Fruit fly (Drosophila melanogaster): ENCODE data around the gene CG33061.

Gene CG33061

DNA sequence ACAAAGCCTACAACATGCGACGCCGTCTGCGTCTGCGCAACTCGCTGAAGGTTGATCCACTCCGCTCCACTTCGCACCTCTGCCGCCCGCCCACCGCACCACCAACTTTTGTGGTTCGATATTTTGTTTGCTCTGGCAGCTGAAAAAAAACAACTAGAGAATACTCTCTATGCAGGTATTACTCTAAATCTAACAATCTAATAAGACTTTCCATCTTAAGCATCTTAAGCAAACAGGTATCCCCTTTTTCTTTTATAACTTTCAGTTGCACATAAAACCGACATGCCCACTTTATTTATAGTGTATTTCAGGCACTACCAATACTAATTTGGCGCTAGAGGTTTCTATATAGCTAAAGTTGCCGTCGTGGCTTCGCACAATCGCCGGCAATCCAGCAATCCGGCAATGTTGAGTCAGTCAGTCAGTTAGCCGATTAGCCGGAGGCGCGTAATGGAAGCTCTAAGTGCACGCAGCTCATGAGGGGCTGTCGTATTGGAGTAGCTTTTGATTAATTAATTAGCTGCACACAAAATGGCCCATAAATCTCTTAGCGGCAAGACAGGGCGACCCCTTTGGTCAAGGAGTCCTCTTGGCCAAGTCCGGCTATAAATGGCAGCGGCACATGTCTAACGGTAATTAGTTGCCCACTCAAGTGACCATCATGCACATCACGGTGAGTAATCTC lies 1.2 kb upstream of the CG33061 start, which contains the start of gene CG13058 (continued):
- TF ChIP-seq fd64A (GFP tag; optimal IDR thresholded peaks at IDR 0.05) (no peak), Gug (GFP tag; IDR thresholded peaks at IDR 0.05) (no peak), Lpt (GFP tag; optimal IDR thresholded peaks at IDR 0.05) (no peak), tll (GFP tag; optimal IDR thresholded peaks at IDR 0.05) (no peak), Pdp1 (GFP tag; optimal IDR thresholded peaks at IDR 0.05) (no peak), gce (GFP tag; IDR thresholded peaks at IDR 0.05) (no peak), trem (tag; optimal IDR thresholded peaks at IDR 0.05) (no peak), az2 (GFP tag; optimal IDR thresholded peaks at IDR 0.05) (peak; percentile 42), fd3F (GFP tag; optimal IDR thresholded peaks at IDR 0.05) (peak; percentile 72), Meics (GFP tag; optimal IDR thresholded peaks at IDR 0.05) (peak; percentile 61), da (GFP tag; optimal IDR thresholded peaks at IDR 0.05) (no peak), amos (GFP tag; IDR thresholded peaks at IDR 0.05; ENCODE audit: partially characterized antibody) (no peak), cg (GFP tag; optimal IDR thresholded peaks at IDR 0.05) (no peak), her (GFP tag; optimal IDR thresholded peaks at IDR 0.05) (peak; percentile 2), gt (GFP tag; IDR thresholded peaks at IDR 0.05) (no peak), crp (GFP tag; optimal IDR thresholded peaks at IDR 0.05) (peak in 1 of 2 experiments; percentile 15), Med (GFP tag) (peak; percentile 54), oc (tag; optimal IDR thresholded peaks at IDR 0.05) (no peak), Tbp (GFP tag; optimal IDR thresholded peaks at IDR 0.05) (no peak), Bdp1 (GFP tag; optimal IDR thresholded peaks at IDR 0.05) (peak; percentile 10), Taf1 (GFP tag; IDR thresholded peaks at IDR 0.05) (no peak), CG31365 (tag; optimal IDR thresholded peaks at IDR 0.05) (no peak), CG34224 (GFP tag; IDR thresholded peaks at IDR 0.05; ENCODE audit: partially characterized antibody) (no peak), CG4360 (GFP tag; IDR thresholded peaks at IDR 0.05) (no peak), knrl (GFP tag; IDR thresholded peaks at IDR 0.05; ENCODE audit: partially characterized antibody) (no peak), CG9932 (GFP tag; IDR thresholded peaks at IDR 0.05) (peak; percentile 77), Mad (GFP tag; optimal IDR thresholded peaks at IDR 0.05) (peak; percentile 22), CG4707 (GFP tag; optimal IDR thresholded peaks at IDR 0.05) (no peak), CG7271 (tag; optimal IDR thresholded peaks at IDR 0.05) (no peak), bbx (GFP tag; IDR thresholded peaks at IDR 0.05; ENCODE audit: partially characterized antibody) (no peak), ap (GFP tag; IDR thresholded peaks at IDR 0.05) (peak; percentile 59), CG17829 (tag; optimal IDR thresholded peaks at IDR 0.05) (no peak), CG3281 (GFP tag; optimal IDR thresholded peaks at IDR 0.05) (peak; percentile 43), corto (GFP tag; optimal IDR thresholded peaks at IDR 0.05) (no peak), CG1024 (GFP tag; IDR thresholded peaks at IDR 0.05) (peak; percentile 59), sima (GFP tag; optimal IDR thresholded peaks at IDR 0.05) (no peak), CG14667 (GFP tag; IDR thresholded peaks at IDR 0.05) (0 out of 2 replicates have a peak, but pooled peaks have one; percentile 22), Sin3A (optimal IDR thresholded peaks at IDR 0.05) (no peak), schlank (tag; optimal IDR thresholded peaks at IDR 0.05) (no peak), ttk (GFP tag; IDR thresholded peaks at IDR 0.05) (peak; percentile 44), seq (GFP tag; IDR thresholded peaks at IDR 0.05) (peak; percentile 74), ash1 (GFP tag; optimal IDR thresholded peaks at IDR 0.05) (no peak), CG1602 (GFP tag; optimal IDR thresholded peaks at IDR 0.05) (peak; percentile 41), klu (GFP tag; IDR thresholded peaks at IDR 0.05) (no peak), chif (GFP tag; optimal IDR thresholded peaks at IDR 0.05) (peak; percentile 36 to 44), CG2120 (GFP tag; optimal IDR thresholded peaks at IDR 0.05) (peak; percentile 77), pita (GFP tag; optimal IDR thresholded peaks at IDR 0.05) (no peak), CG1832 (GFP tag; optimal IDR thresholded peaks at IDR 0.05) (no peak), CG10366 (GFP tag; IDR thresholded peaks at IDR 0.05) (peak; percentile 87), CG1792 (GFP tag; optimal IDR thresholded peaks at IDR 0.05) (no peak)
